Worm (Caenorhabditis elegans) whole organism, dauer: ENCODE measurements around the gene clh-1.

Source experiments
- unc-62 ChIP-seq: sonication (generic microtip); optimal IDR thresholded peaks from 2 replicates; lab custom pipeline; 2017; ENCODE audit warnings: missing biosample characterization, missing genetic modification reagents, missing genetic modification characterization

clh-1 gene

ce11 chrII:11856361-11856760 lies at the start of gene clh-1:
Gene clh-1, minus strand, starts transcription at chrII:11856461.
- TF ChIP-seq unc-62 (GFP tag; lab: Kevin White, UChicago), result no peak

- no peak for TF ChIP-seq unc-62 (GFP tag; lab: Kevin White, UChicago)
Observed at ce11 chrII:11905023-11905422, 48.8 kb upstream of the clh-1 start.

ce11 chrII:11902203-11902602 lies 45.9 kb upstream of the clh-1 start:
- no peak for TF ChIP-seq unc-62 (GFP tag; lab: Kevin White, UChicago)

- TF ChIP-seq unc-62 (GFP tag; lab: Kevin White, UChicago), result no peak
Observed at ce11 chrII:11901110-11901509, 44.8 kb upstream of the clh-1 start, which contains the start of gene vab-23. Gene vab-23, minus strand, starts transcription at chrII:11901210.

DNA sequence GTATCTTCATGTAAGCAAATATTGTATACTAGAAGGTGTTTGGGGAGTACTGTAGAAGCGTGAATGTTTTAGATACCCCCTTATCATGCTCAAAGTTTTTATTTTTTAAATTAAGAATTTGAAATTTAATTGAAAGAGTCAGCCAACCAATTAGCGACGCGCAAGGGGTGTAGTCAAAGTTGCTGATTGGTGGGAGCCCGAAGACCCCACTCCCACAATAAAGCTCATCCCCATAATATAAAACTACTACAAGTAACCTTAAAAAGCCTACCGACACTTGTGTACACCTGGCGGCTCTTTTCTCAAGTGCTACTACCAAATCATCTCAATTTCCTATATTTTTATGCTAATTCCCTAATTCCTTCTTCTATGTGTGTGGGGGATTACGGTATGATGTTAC lies 43.5 kb upstream of the clh-1 start:
- TF ChIP-seq unc-62 (GFP tag; lab: Kevin White, UChicago), result no peak

ce11 chrII:11893323-11893722 lies 37.1 kb upstream of the clh-1 start, which contains the start of gene ZK930.2:
Gene ZK930.2, minus strand, starts transcription at chrII:11893423.
- TF ChIP-seq unc-62 (GFP tag; lab: Kevin White, UChicago), result no peak

DNA sequence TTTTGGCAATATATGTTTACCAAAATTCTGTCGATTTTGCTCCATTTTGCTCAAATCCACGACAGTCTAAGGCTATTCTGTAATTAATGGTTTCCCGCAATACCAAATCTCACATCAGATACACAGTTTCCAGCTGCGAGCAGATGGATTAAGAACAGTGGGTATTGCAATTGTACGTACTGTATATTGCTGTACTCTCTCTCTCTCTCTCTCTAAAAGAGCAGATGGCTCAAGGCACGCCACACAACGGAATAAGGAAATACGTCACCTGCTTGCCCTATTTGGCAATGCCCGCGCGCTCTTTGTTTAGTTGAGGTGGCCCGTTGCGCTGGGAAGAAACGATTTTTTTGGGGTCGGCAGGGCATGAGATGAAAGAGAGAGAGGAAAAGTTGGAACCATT lies 34.3 kb upstream of the clh-1 start:
- TF ChIP-seq unc-62 (GFP tag; lab: Kevin White, UChicago), result no peak

ce11 chrII:11889420-11890075 lies 33.3 kb upstream of the clh-1 start:
- no peak for TF ChIP-seq unc-62 (GFP tag; lab: Kevin White, UChicago)

DNA sequence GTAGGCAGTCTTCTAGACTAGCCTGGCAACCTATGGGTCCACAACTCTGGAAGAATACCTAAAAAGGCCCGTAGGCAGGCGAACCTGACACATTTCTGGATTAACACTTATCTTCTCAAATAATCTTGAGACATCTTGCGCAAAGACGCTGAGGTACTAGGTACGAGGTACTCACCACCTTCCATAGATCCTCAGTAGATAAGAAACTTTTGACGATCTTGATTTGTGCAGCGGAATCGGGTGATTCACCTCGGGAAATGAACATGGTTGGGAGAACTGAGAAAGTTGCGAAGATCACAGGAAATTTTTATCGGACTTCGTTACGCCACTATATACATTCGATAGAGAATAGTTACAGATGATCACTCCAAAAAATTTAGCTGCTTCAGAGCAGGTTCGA lies 31.9 kb upstream of the clh-1 start:
- TF ChIP-seq unc-62 (GFP tag; lab: Kevin White, UChicago), result no peak

DNA sequence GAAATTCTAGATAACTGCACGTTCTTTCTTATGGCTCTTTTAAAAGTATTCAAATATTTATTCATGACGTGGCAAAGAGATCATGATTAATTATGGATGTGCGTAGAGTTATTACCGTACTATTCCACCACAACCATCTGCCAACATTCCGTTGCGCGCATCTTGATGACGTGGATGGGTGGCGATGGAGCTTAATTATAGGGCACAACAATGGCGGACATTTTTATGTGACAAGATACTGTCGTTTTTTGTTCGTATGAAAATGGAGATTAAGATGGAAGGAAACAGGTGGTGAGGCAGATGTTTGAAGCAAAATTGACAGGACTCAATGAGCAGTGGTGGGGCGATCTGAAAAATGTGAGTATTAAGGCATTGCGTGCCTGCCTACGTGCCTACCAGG lies 31.5 kb upstream of the clh-1 start:
- no peak for TF ChIP-seq unc-62 (GFP tag; lab: Kevin White, UChicago)

DNA sequence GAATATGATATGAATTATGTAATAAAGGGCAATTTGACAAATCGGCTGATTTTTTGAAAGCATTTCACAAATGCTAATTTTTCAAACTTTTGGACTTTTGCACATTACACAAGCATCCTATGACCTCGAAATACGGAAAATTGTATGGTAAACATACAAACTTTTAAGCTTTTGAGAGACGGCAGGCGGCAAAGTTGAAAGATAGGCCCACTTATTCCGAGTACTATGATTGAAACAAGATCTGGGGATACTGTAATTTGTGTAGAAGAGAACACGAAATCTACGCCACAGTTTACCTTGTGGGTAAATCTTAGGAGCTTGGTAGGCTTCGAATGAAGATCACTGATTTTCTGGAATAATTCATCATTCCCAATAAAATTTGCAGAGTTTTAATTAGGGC lies 27.4 kb upstream of the clh-1 start, which contains the start of gene ZK930.6:
TSS of gene ZK930.6 (plus strand) at position 301 of the 400 bp plus-strand sequence.
- TF ChIP-seq unc-62 (GFP tag; lab: Kevin White, UChicago), result no peak

ce11 chrII:11880456-11881353 lies 24.4 kb upstream of the clh-1 start:
- TF ChIP-seq unc-62 (GFP tag; lab: Kevin White, UChicago), result no peak

- no peak for TF ChIP-seq unc-62 (GFP tag; lab: Kevin White, UChicago)
Observed at ce11 chrII:11879784-11880183, 23.5 kb upstream of the clh-1 start.

ce11 chrII:11874674-11875198 lies 18.5 kb upstream of the clh-1 start, which contains the start of the genes npp-3 and top-2:
Gene npp-3, minus strand, starts transcription at chrII:11874788.
Gene top-2, plus strand, starts transcription at chrII:11875148.
- no peak for TF ChIP-seq unc-62 (GFP tag; lab: Kevin White, UChicago)

DNA sequence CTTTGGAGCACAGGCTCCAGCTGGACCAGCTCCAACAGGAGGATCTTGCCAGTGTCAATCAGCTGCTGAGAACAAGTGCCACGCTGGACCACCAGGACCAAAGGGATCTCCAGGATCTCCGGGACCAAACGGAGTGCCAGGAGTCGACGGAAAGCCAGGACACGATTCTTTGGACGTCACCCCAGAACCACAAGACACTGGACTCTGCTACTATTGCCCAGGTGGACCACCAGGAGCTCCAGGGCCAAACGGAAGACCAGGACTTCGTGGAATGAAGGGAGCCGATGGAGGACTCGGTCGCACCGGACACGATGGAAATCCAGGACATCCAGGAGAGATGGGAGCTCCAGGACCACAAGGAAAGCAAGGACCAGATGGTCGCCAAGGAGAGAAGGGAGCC lies 12.6 kb upstream of the clh-1 start:
- TF ChIP-seq unc-62 (GFP tag; lab: Kevin White, UChicago), result no peak

- TF ChIP-seq unc-62 (GFP tag; lab: Kevin White, UChicago), result no peak
Observed at ce11 chrII:11868234-11868633, 12.0 kb upstream of the clh-1 start, which contains the start of gene col-84. Gene col-84, plus strand, starts transcription at chrII:11868534.
